Worm (Caenorhabditis elegans): ENCODE data around the gene fbxa-30.
"Not testable (repeated sequence)": the region's sequence is repeated elsewhere in the genome, so short reads cannot be mapped to it uniquely, and the experiment has no call there.

The fbxa-30 gene

ce11 chrIII:1284584-1285046 lies 9.2 kb upstream of the fbxa-30 start, which contains the start of gene fbxa-37:
fbxa-37 (plus strand) TSS chrIII:1284996.
- TF ChIP-seq pha-4 (tag; optimal IDR thresholded peaks at IDR 0.05) (peak; percentile 92), nfya-1 (tag; optimal IDR thresholded peaks at IDR 0.05; ENCODE audit: insufficient read depth) (peak; percentile 27), lsy-12 (tag; optimal IDR thresholded peaks at IDR 0.05) (no peak), ceh-28 (tag; optimal IDR thresholded peaks at IDR 0.05) (peak; percentile 74)

ce11 chrIII:1279197-1279596 lies 3.8 kb upstream of the fbxa-30 start:
- TF ChIP-seq hmg-11 (tag; optimal IDR thresholded peaks at IDR 0.05) (no peak), lin-39 (tag; optimal IDR thresholded peaks at IDR 0.05) (no peak), pha-4 (tag; optimal IDR thresholded peaks at IDR 0.05) (peak; percentile 95), mdl-1 (tag; optimal IDR thresholded peaks at IDR 0.05) (no peak), nhr-25 (tag; optimal IDR thresholded peaks at IDR 0.05) (no peak), elt-2 (tag; optimal IDR thresholded peaks at IDR 0.05) (peak; percentile 99), R02D3.7 (tag; optimal IDR thresholded peaks at IDR 0.05) (no peak), pqm-1 (tag; optimal IDR thresholded peaks at IDR 0.05) (peak; percentile 98), snpc-4 (tag; optimal IDR thresholded peaks at IDR 0.05) (no peak), egl-27 (tag; optimal IDR thresholded peaks at IDR 0.05) (peak; percentile 45), ceh-82 (tag; optimal IDR thresholded peaks at IDR 0.05) (no peak), jun-1 (tag; optimal IDR thresholded peaks at IDR 0.05) (peak; percentile 89), ceh-28 (tag; optimal IDR thresholded peaks at IDR 0.05) (peak; percentile 42)

ce11 chrIII:1273655-1274328 lies 1.6 kb downstream of the fbxa-30 start, which contains the start of gene fbxa-29:
fbxa-29 (minus strand) TSS chrIII:1273705.
- peak; percentile 72 for TF ChIP-seq elt-2 (tag; optimal IDR thresholded peaks at IDR 0.05)
- no peak for TF ChIP-seq fkh-2 (tag; optimal IDR thresholded peaks at IDR 0.05)
- no peak for TF ChIP-seq elt-1 (tag; optimal IDR thresholded peaks at IDR 0.05)
- TF ChIP-seq nhr-11 (tag; optimal IDR thresholded peaks at IDR 0.05), result no peak
- no peak for TF ChIP-seq nhr-76 (tag; optimal IDR thresholded peaks at IDR 0.05)
- TF ChIP-seq lsy-12 (tag; optimal IDR thresholded peaks at IDR 0.05), result no peak
- no peak for TF ChIP-seq jun-1 (tag; optimal IDR thresholded peaks at IDR 0.05)
- TF ChIP-seq ceh-16 (tag; optimal IDR thresholded peaks at IDR 0.05), result no peak
- no peak for TF ChIP-seq ztf-4 (tag; optimal IDR thresholded peaks at IDR 0.05)
- TF ChIP-seq sea-2 (GFP tag; optimal IDR thresholded peaks at IDR 0.05), result no peak
- peak; percentile 58 for TF ChIP-seq pqm-1 (tag; optimal IDR thresholded peaks at IDR 0.05)
- no peak for TF ChIP-seq ama-1 (optimal IDR thresholded peaks at IDR 0.05)
- TF ChIP-seq daf-12 (tag; optimal IDR thresholded peaks at IDR 0.05), result no peak

- TF ChIP-seq ceh-16 (tag; optimal IDR thresholded peaks at IDR 0.05) (no peak), pha-4 (tag; optimal IDR thresholded peaks at IDR 0.05) (peak; percentile 96), pqm-1 (tag; optimal IDR thresholded peaks at IDR 0.05) (peak; percentile 48), elt-2 (tag; optimal IDR thresholded peaks at IDR 0.05) (peak; percentile 59)
Observed at ce11 chrIII:1271378-1271926, 4.0 kb downstream of the fbxa-30 start, which contains the start of gene fbxa-31. fbxa-31 (minus strand) TSS chrIII:1271428.

ce11 chrIII:1269156-1269555 lies 6.3 kb downstream of the fbxa-30 start, which contains the start of gene fbxa-32:
fbxa-32 (minus strand) TSS chrIII:1269256.
- TF ChIP-seq ceh-16 (tag; optimal IDR thresholded peaks at IDR 0.05) (no peak), pha-4 (tag; optimal IDR thresholded peaks at IDR 0.05) (peak; percentile 14), elt-2 (tag; optimal IDR thresholded peaks at IDR 0.05) (peak; percentile 57), nhr-11 (tag; optimal IDR thresholded peaks at IDR 0.05) (no peak)

- TF ChIP-seq ceh-28, lin-39, fos-1 (tag; optimal IDR thresholded peaks at IDR 0.05): not testable (repeated sequence)
Observed at ce11 chrIII:1266799-1267198, 8.6 kb downstream of the fbxa-30 start, which contains the start of gene fbxa-151. fbxa-151 (minus strand) TSS chrIII:1266899.

ce11 chrIII:1263692-1264091 lies 11.7 kb downstream of the fbxa-30 start, which contains the start of gene srz-9:
srz-9 (plus strand) TSS chrIII:1263992.
- TF ChIP-seq ztf-4, nhr-23, mdl-1 (tag; optimal IDR thresholded peaks at IDR 0.05): not testable (repeated sequence)

Data from whole organism, L3 larva.